Worm (Caenorhabditis elegans) whole organism, mixed stage, embryonic: ENCODE measurements around the gene nhr-31.

ENCODE experiments used
- ces-1 ChIP-seq: fragments of 150-350 bp; optimal IDR thresholded peaks from 2 replicates; lab custom pipeline; 2014; ENCODE audit warnings: missing biosample characterization, missing genetic modification reagents, missing genetic modification characterization
- elt-3 ChIP-seq: fragments of 150-350 bp; optimal IDR thresholded peaks from 2 replicates; lab custom pipeline; 2014; ENCODE audit warnings: missing biosample characterization, missing genetic modification characterization
- flh-1 ChIP-seq: fragments of 200-800 bp; sonication (Bioruptor generic); optimal IDR thresholded peaks from 2 replicates; lab custom pipeline; 2018; ENCODE audit warnings: mild to moderate bottlenecking, missing genetic modification characterization, moderate library complexity, missing compliant biosample characterization
- lin-13 ChIP-seq: fragments of 150-350 bp; optimal IDR thresholded peaks from 2 replicates; lab custom pipeline; 2014; ENCODE audit warnings: missing biosample characterization, missing genetic modification characterization
- lin-32 ChIP-seq: fragments of 200-800 bp; sonication (Bioruptor generic); optimal IDR thresholded peaks from 2 replicates; lab custom pipeline; 2018; ENCODE audit warnings: mild to moderate bottlenecking, missing genetic modification characterization, missing compliant biosample characterization
- lsy-2 ChIP-seq: fragments of 150-350 bp; optimal IDR thresholded peaks from 2 replicates; lab custom pipeline; 2014; ENCODE audit warnings: missing biosample characterization, missing genetic modification characterization
- mab-5 ChIP-seq: fragments of 150-350 bp; optimal IDR thresholded peaks from 2 replicates; lab custom pipeline; 2014; ENCODE audit warnings: missing biosample characterization, missing genetic modification characterization
- mep-1 ChIP-seq: fragments of 150-350 bp; optimal IDR thresholded peaks from 2 replicates; lab custom pipeline; 2017; ENCODE audit warnings: missing biosample characterization, missing genetic modification reagents, missing genetic modification characterization, inconsistent platforms
- nhr-12 ChIP-seq: fragments of 150-350 bp; optimal IDR thresholded peaks from 2 replicates; lab custom pipeline; 2014; ENCODE audit warnings: missing biosample characterization, missing genetic modification characterization
- pha-4 ChIP-seq: fragments of 150-350 bp; optimal IDR thresholded peaks from 2 replicates; lab custom pipeline; 2018; ENCODE audit warnings: missing biosample characterization, missing genetic modification reagents, missing genetic modification characterization
- snpc-4 ChIP-seq: fragments of 150-350 bp; optimal IDR thresholded peaks from 2 replicates; lab custom pipeline; 2014; ENCODE audit warnings: missing biosample characterization, missing genetic modification characterization
- unc-62 ChIP-seq: fragments of 150-350 bp; optimal IDR thresholded peaks from 2 replicates; lab custom pipeline; 2014; ENCODE audit warnings: missing biosample characterization, missing genetic modification reagents, missing genetic modification characterization

DNA sequence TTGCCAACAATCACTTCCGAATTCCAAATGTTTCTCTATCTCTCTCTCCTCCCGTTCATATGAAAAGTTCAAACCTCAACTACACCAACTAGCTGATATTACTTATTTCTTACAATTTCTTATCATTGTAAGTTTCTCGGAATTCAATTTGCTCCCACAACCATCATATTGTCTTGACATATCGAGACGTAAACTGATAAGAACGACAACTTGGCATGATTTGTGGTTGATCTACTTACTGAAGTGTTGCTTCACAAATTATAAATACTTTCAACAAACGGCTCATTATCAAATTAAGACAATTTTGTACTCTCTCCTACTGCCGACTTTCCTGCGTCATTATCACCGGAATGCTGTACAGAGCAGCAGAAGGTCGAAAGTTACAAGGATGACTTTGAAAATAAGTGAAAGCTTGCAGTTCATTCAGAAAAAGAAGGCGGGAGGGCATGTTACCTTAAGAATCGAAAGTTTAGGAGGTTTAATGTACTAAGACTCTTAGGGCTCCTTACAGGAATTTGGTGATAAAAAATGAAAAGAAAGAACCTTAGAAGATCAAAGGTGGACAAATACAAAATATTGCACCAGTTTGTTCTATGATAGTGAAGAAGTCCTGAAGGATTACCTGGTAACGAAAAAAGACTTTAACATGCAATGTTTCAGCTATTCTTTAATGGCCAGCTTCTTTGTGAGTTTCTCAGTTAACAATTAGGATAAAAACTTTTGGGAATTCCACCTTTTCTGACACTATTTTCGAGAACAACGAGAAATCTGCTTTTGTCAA lies 3.0 kb upstream of the nhr-31 start:
- TF ChIP-seq unc-62 (GFP tag; lab: Kevin White, UChicago) (no peak), ces-1 (GFP tag; lab: Kevin White, UChicago) (no peak), elt-3 (no peak), lsy-2 (tag; lab: Kevin White, UChicago) (no peak), snpc-4 (tag; lab: Kevin White, UChicago) (no peak), nhr-12 (tag; lab: Kevin White, UChicago) (no peak), pha-4 (no peak), lin-32 (GFP tag; lab: Kevin White, UChicago) (no peak), mep-1 (tag; lab: Kevin White, UChicago) (no peak), mab-5 (tag; lab: Kevin White, UChicago) (no peak), lin-13 (tag; lab: Kevin White, UChicago) (no peak), flh-1 (no peak)
